Fruit fly (Drosophila melanogaster) whole organism, prepupa: ENCODE measurements around the gene nes.

Experiments
- Blimp-1 ChIP-seq: fragments of 200-800 bp; sonication (Bioruptor generic); optimal IDR thresholded peaks from 3 replicates; lab custom pipeline; 2017; ENCODE audit warnings: missing biosample characterization, missing genetic modification characterization, mild to moderate bottlenecking, moderate library complexity, missing genetic modification reagents
- CG10669 ChIP-seq: fragments of 200-800 bp; sonication (Bioruptor generic); optimal IDR thresholded peaks from 3 replicates; lab custom pipeline; 2018; ENCODE audit warnings: missing biosample characterization, mild to moderate bottlenecking, missing genetic modification characterization, moderate library complexity
- CG11762 ChIP-seq: fragments of 200-800 bp; sonication (Bioruptor generic); optimal IDR thresholded peaks from 3 replicates; lab custom pipeline; 2016; ENCODE audit warnings: missing biosample characterization, missing genetic modification characterization; ENCODE audit not compliant: insufficient read depth
- CG15336 ChIP-seq: fragments of 200-800 bp; sonication (Bioruptor generic); IDR thresholded peaks from 2 replicates; pipeline ENCODE4 v1.3.6; 2022; ENCODE audit warnings: missing biosample characterization, missing genetic modification characterization
- CG16779 ChIP-seq: fragments of 200-800 bp; sonication (Bioruptor generic); optimal IDR thresholded peaks from 3 replicates; lab custom pipeline; 2017; ENCODE audit warnings: missing biosample characterization, mild to moderate bottlenecking, missing genetic modification characterization
- CG3032 ChIP-seq: fragments of 200-800 bp; optimal IDR thresholded peaks from 2 replicates; lab custom pipeline; 2019; ENCODE audit warnings: missing biosample characterization, mild to moderate bottlenecking, missing genetic modification characterization, moderate library complexity
- CG32006 ChIP-seq: fragments of 200-800 bp; sonication (Bioruptor generic); optimal IDR thresholded peaks from 3 replicates; lab custom pipeline; 2017; ENCODE audit warnings: missing biosample characterization, mild to moderate bottlenecking, missing genetic modification characterization
- CG3919 ChIP-seq: fragments of 200-800 bp; sonication (Bioruptor generic); optimal IDR thresholded peaks from 3 replicates; lab custom pipeline; 2016; ENCODE audit warnings: missing biosample characterization, missing genetic modification characterization
- CG4318 ChIP-seq: fragments of 200-800 bp; sonication (Bioruptor generic); optimal IDR thresholded peaks from 3 replicates; lab custom pipeline; 2017; ENCODE audit warnings: missing biosample characterization, mild to moderate bottlenecking, missing genetic modification characterization
- CG6163 ChIP-seq: fragments of 200-800 bp; sonication (Bioruptor generic); IDR thresholded peaks from 3 replicates; pipeline ENCODE4 v1.3.6; 2022; ENCODE audit warnings: missing biosample characterization, missing genetic modification characterization
- CG6276 ChIP-seq: fragments of 200-800 bp; sonication (Bioruptor generic); optimal IDR thresholded peaks from 2 replicates; lab custom pipeline; 2017; ENCODE audit warnings: missing biosample characterization, mild to moderate bottlenecking, missing genetic modification characterization
- CG6792 ChIP-seq: fragments of 200-800 bp; sonication (Bioruptor generic); optimal IDR thresholded peaks from 3 replicates; lab custom pipeline; 2016; ENCODE audit warnings: missing biosample characterization, missing genetic modification characterization
- CG6808 ChIP-seq: fragments of 200-800 bp; sonication (Bioruptor generic); optimal IDR thresholded peaks from 3 replicates; lab custom pipeline; 2017; ENCODE audit warnings: missing biosample characterization, missing genetic modification characterization, mild to moderate bottlenecking, moderate library complexity, missing genetic modification reagents
- CG7368 ChIP-seq: fragments of 200-800 bp; sonication (Bioruptor generic); optimal IDR thresholded peaks from 3 replicates; lab custom pipeline; 2016; ENCODE audit warnings: missing biosample characterization, missing genetic modification characterization
- CG8632 ChIP-seq: fragments of 200-800 bp; sonication (Bioruptor generic); optimal IDR thresholded peaks from 3 replicates; lab custom pipeline; 2016; ENCODE audit warnings: missing biosample characterization, missing genetic modification characterization
- Eip75B ChIP-seq: fragments of 200-800 bp; sonication (Bioruptor generic); optimal IDR thresholded peaks from 3 replicates; lab custom pipeline; 2016; ENCODE audit warnings: missing biosample characterization, missing genetic modification characterization
- Eip78C ChIP-seq: fragments of 200-800 bp; sonication (Bioruptor generic); peaks from one replicate; lab custom pipeline; 2016; ENCODE audit warnings: missing biosample characterization, missing genetic modification characterization
- Ets96B ChIP-seq: fragments of 200-800 bp; optimal IDR thresholded peaks from 2 replicates; lab custom pipeline; 2019; ENCODE audit warnings: missing biosample characterization, mild to moderate bottlenecking, missing genetic modification characterization, moderate library complexity
- Gug ChIP-seq: fragments of 200-800 bp; sonication (Bioruptor generic); IDR thresholded peaks from 2 replicates; pipeline ENCODE4 v1.3.6; 2022; ENCODE audit warnings: missing biosample characterization, missing genetic modification characterization
- Hr38 ChIP-seq: sonication (Bioruptor generic); optimal IDR thresholded peaks from 2 replicates; lab custom pipeline; 2016; ENCODE audit warnings: missing biosample characterization, missing genetic modification characterization
- Hr4 ChIP-seq: fragments of 200-800 bp; sonication (Bioruptor generic); optimal IDR thresholded peaks from 3 replicates; lab custom pipeline; 2016; ENCODE audit warnings: missing biosample characterization, missing genetic modification characterization
- Lpt ChIP-seq: fragments of 200-800 bp; sonication (Bioruptor generic); optimal IDR thresholded peaks from 3 replicates; lab custom pipeline; 2016; ENCODE audit warnings: missing biosample characterization, missing genetic modification characterization
- Met ChIP-seq: fragments of 200-800 bp; sonication (Bioruptor generic); optimal IDR thresholded peaks from 3 replicates; lab custom pipeline; 2016; ENCODE audit warnings: missing biosample characterization, missing genetic modification characterization
- OdsH ChIP-seq: fragments of 200-800 bp; sonication (Bioruptor generic); optimal IDR thresholded peaks from 3 replicates; lab custom pipeline; 2016; ENCODE audit warnings: missing biosample characterization, missing genetic modification characterization
- Smox ChIP-seq: fragments of 200-800 bp; sonication (Bioruptor generic); optimal IDR thresholded peaks from 3 replicates; lab custom pipeline; 2016; ENCODE audit warnings: missing biosample characterization, missing genetic modification characterization
- Sox102F ChIP-seq: fragments of 200-800 bp; sonication (Bioruptor generic); optimal IDR thresholded peaks from 2 replicates; lab custom pipeline; 2016; ENCODE audit warnings: missing biosample characterization, mild to moderate bottlenecking, missing genetic modification characterization
- Sox15 ChIP-seq: fragments of 200-800 bp; sonication (Bioruptor generic); optimal IDR thresholded peaks from 3 replicates; lab custom pipeline; 2016; ENCODE audit warnings: missing biosample characterization, missing genetic modification characterization
- achi ChIP-seq: fragments of 200-800 bp; sonication (Bioruptor generic); optimal IDR thresholded peaks from 3 replicates; lab custom pipeline; 2016; ENCODE audit warnings: missing biosample characterization, missing genetic modification characterization
- acj6 ChIP-seq: fragments of 200-800 bp; sonication (Bioruptor generic); optimal IDR thresholded peaks from 3 replicates; lab custom pipeline; 2016; ENCODE audit warnings: missing biosample characterization, missing genetic modification characterization
- dsx ChIP-seq: fragments of 200-800 bp; optimal IDR thresholded peaks from 3 replicates; lab custom pipeline; 2019; ENCODE audit warnings: missing biosample characterization, mild to moderate bottlenecking, missing genetic modification characterization, moderate library complexity; ENCODE audit not compliant: poor library complexity, severe bottlenecking
- fd59A ChIP-seq: fragments of 200-800 bp; sonication (Bioruptor generic); optimal IDR thresholded peaks from 2 replicates; lab custom pipeline; 2017; ENCODE audit warnings: missing biosample characterization, mild to moderate bottlenecking, missing genetic modification characterization, missing genetic modification reagents
- fkh ChIP-seq: fragments of 200-800 bp; sonication (Bioruptor generic); optimal IDR thresholded peaks from 3 replicates; lab custom pipeline; 2017; ENCODE audit warnings: missing biosample characterization, mild to moderate bottlenecking, missing genetic modification characterization, moderate library complexity
- net ChIP-seq: fragments of 200-800 bp; sonication (Bioruptor generic); optimal IDR thresholded peaks from 3 replicates; lab custom pipeline; 2016; ENCODE audit warnings: missing biosample characterization, missing genetic modification characterization
- salr ChIP-seq, 2 experiments: fragments of 200-800 bp; sonication (Bioruptor generic); optimal IDR thresholded peaks; 3 replicates each; lab custom pipeline; 2016 to 2018; ENCODE audit warnings: missing biosample characterization in 2 of 2, missing genetic modification characterization in 2 of 2, mild to moderate bottlenecking in 1 of 2
- ss ChIP-seq, 2 experiments: fragments of 200-800 bp; sonication (Bioruptor generic); optimal IDR thresholded peaks; 2 replicates in 1 of 2; 3 replicates in 1 of 2; lab custom pipeline; 2017 to 2018; ENCODE audit warnings: mild to moderate bottlenecking in 2 of 2, missing biosample characterization in 2 of 2, missing genetic modification characterization in 2 of 2, moderate library complexity in 1 of 2
- svp ChIP-seq: fragments of 200-800 bp; sonication (Bioruptor generic); peaks from one replicate; lab custom pipeline; 2016; ENCODE audit warnings: missing biosample characterization, missing genetic modification characterization
- topi ChIP-seq: fragments of 200-800 bp; sonication (Bioruptor generic); optimal IDR thresholded peaks from 3 replicates; lab custom pipeline; 2016; ENCODE audit warnings: missing biosample characterization, missing genetic modification characterization
- vri ChIP-seq: fragments of 200-800 bp; sonication (Bioruptor generic); optimal IDR thresholded peaks from 3 replicates; lab custom pipeline; 2016; ENCODE audit warnings: missing biosample characterization, mild to moderate bottlenecking, missing genetic modification characterization

nes gene

DNA sequence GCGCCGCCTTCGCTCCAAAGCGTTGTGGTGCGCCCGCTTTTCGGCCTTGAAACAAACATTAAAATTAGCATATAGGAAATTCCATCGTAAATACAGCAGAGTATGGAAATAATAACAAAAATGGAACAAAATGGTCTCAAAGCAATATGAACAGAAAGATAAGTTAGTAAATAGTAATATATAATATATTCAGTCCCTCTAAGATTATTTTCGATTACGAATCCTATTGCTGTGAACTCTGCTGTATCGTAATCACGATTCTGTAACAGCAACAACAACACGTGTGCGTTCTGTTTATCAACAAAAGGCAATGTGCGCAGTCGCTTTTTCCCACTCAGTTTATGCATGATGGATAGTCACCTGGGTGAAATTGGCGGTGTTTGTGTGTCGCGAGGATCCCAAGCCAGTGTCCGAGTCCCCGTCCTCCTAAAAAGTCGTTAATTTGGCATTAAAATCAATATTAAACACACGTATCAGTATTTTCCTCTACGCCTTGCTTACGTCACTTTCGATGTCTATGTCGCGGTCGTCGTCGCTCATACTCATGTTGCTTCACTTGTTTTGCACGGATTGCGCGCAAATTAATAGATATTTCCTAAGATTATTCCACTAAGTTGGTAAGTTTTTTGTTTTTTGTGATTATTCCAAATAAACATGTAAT lies 3.1 kb upstream of the nes start, which contains the start of the genes CG42374 and Mettl5 (continued):
- peak; percentile 66 for TF ChIP-seq vri (GFP tag; lab: Kevin White, UChicago)
- TF ChIP-seq CG6276 = peak; percentile 27
- TF ChIP-seq CG32006 = peak; percentile 49
- TF ChIP-seq topi (GFP tag; lab: Kevin White, UChicago) = peak; percentile 13
- TF ChIP-seq OdsH (GFP tag; lab: Kevin White, UChicago) = peak; percentile 10
- TF ChIP-seq salr (GFP tag; optimal IDR thresholded peaks at IDR 0.05; lab: Kevin White, UChicago) = no peak
- peak; percentile 23 for TF ChIP-seq Sox102F (GFP tag; lab: Kevin White, UChicago)
- no peak for TF ChIP-seq ss (GFP tag; optimal IDR thresholded peaks at IDR 0.05; lab: Kevin White, UChicago)
- no peak for TF ChIP-seq CG6808 (GFP tag; lab: Kevin White, UChicago)
- peak; percentile 26 for TF ChIP-seq Ets96B (tag; lab: Kevin White, UChicago)
- no peak for TF ChIP-seq CG11762 (GFP tag; lab: Kevin White, UChicago)
- TF ChIP-seq Eip75B (GFP tag; lab: Kevin White, UChicago) = no peak
- TF ChIP-seq Lpt = no peak
- TF ChIP-seq CG6163 = peak; percentile 32; the same call in 1 of the 3 replicates
- TF ChIP-seq CG3919 (GFP tag; lab: Kevin White, UChicago) = peak; percentile 18
- peak; percentile 38 for TF ChIP-seq acj6 (GFP tag; lab: Kevin White, UChicago)
- peak; percentile 2 for TF ChIP-seq Sox15
- TF ChIP-seq dsx = no peak
- TF ChIP-seq net (GFP tag; lab: Kevin White, UChicago) = peak; percentile 47
- TF ChIP-seq CG16779 (tag; lab: Kevin White, UChicago) = no peak
- TF ChIP-seq CG7368 (GFP tag; lab: Kevin White, UChicago) = no peak
- no peak for TF ChIP-seq Hr4 (GFP tag; lab: Kevin White, UChicago)
- TF ChIP-seq achi (GFP tag; lab: Kevin White, UChicago) = peak; percentile 42
- peak; percentile 28 for TF ChIP-seq CG6792 (GFP tag; lab: Kevin White, UChicago)

dm6 chr3L:19261720-19262119 lies 1.2 kb upstream of the nes start:
- TF ChIP-seq CG6163 = peak; percentile 14; the same call in 1 of the 3 replicates
- no peak for TF ChIP-seq dsx
- no peak for TF ChIP-seq Sox15
- no peak for TF ChIP-seq Blimp-1 (GFP tag; lab: Kevin White, UChicago)
- no peak for TF ChIP-seq fkh (GFP tag; lab: Kevin White, UChicago)
- no peak for TF ChIP-seq CG4318 (GFP tag; lab: Kevin White, UChicago)
- no peak for TF ChIP-seq Lpt

dm6 chr3L:19261213-19261612 lies 734 bp upstream of the nes start, which contains the start of gene Bet1:
TSS of gene Bet1 (plus strand) at chr3L:19261394.
- TF ChIP-seq Sox102F (GFP tag; lab: Kevin White, UChicago) = no peak
- no peak for TF ChIP-seq Met (GFP tag; lab: Kevin White, UChicago)
- peak; percentile 33 for TF ChIP-seq svp (GFP tag; lab: Kevin White, UChicago)
- TF ChIP-seq achi (GFP tag; lab: Kevin White, UChicago) = peak; percentile 1
- no peak for TF ChIP-seq OdsH (GFP tag; lab: Kevin White, UChicago)
- TF ChIP-seq fd59A = no peak
- TF ChIP-seq CG8632 (GFP tag; lab: Kevin White, UChicago) = peak; percentile 3
- peak; percentile 26 for TF ChIP-seq CG32006
- TF ChIP-seq CG10669 (GFP tag; lab: Kevin White, UChicago) = no peak
- TF ChIP-seq CG3032 (tag; lab: Kevin White, UChicago) = peak; percentile 19
- no peak for TF ChIP-seq vri (GFP tag; lab: Kevin White, UChicago)
- TF ChIP-seq Eip78C (GFP tag; lab: Kevin White, UChicago) = peak; percentile 31
- TF ChIP-seq Hr38 = no peak
- TF ChIP-seq topi (GFP tag; lab: Kevin White, UChicago) = no peak
- no peak for TF ChIP-seq Blimp-1 (GFP tag; lab: Kevin White, UChicago)
- no peak for TF ChIP-seq Smox (GFP tag; lab: Kevin White, UChicago)
- no peak for TF ChIP-seq dsx
- no peak for TF ChIP-seq salr (GFP tag; optimal IDR thresholded peaks at IDR 0.05; lab: Kevin White, UChicago)
- TF ChIP-seq Ets96B (tag; lab: Kevin White, UChicago) = no peak
- TF ChIP-seq CG15336 (GFP tag; lab: Robert Waterston, UW) = no peak
- no peak for TF ChIP-seq Gug
